Worm (Caenorhabditis elegans): ENCODE results near the gene seld-1.

DNA sequence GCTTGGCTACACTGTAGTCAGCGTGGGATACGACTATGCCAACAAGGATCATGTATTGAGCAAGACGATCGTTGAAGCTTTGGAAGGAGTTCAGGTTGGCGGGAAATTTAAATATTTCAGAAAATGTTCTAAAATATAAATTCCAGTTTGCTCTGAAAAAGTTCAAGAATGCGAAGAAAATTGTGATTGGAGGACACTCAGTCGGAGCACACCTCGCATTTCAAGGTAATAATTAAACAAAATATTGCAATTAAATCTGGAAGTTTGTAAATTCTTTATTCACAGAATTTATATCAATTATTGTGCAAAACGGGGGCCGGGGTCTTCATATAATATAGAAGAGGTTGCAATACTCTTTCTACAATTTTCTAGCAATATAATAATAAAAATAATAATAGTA is 4.8 kb downstream of the seld-1 start:
- TF ChIP-seq ref-1 (GFP tag; conservative IDR thresholded peaks at IDR 0.05) (no peak), ztf-29 (GFP tag; IDR thresholded peaks at IDR 0.05) (no peak)

Data from whole organism, midembryonic.